Worm (Caenorhabditis elegans) whole organism, late embryonic: ENCODE data around the gene Y66D12A.10.

Experiments used
- K02D7.2 ChIP-seq: sonication (generic microtip); optimal IDR thresholded peaks from 2 replicates; lab custom pipeline; 2017; ENCODE audit warnings: mild to moderate bottlenecking, missing genetic modification characterization, missing compliant biosample characterization
- ama-1 ChIP-seq: fragments of 150-350 bp; optimal IDR thresholded peaks from 2 replicates; lab custom pipeline; 2014
- ceh-34 ChIP-seq: sonication (generic microtip); optimal IDR thresholded peaks from 2 replicates; lab custom pipeline; 2016; ENCODE audit warnings: mild to moderate bottlenecking, missing genetic modification characterization, missing compliant biosample characterization
- fkh-10 ChIP-seq: fragments of 150-350 bp; optimal IDR thresholded peaks from 2 replicates; lab custom pipeline; 2014; ENCODE audit warnings: missing biosample characterization, missing genetic modification reagents, missing genetic modification characterization
- gmeb-2 ChIP-seq: sonication (generic microtip); optimal IDR thresholded peaks from 2 replicates; lab custom pipeline; 2016; ENCODE audit warnings: missing genetic modification characterization, inconsistent platforms, missing compliant biosample characterization
- lim-6 ChIP-seq: sonication (generic microtip); optimal IDR thresholded peaks from 2 replicates; lab custom pipeline; 2016; ENCODE audit warnings: missing genetic modification characterization, missing compliant biosample characterization
- pat-9 ChIP-seq: fragments of 200-800 bp; sonication (Bioruptor generic); optimal IDR thresholded peaks from 2 replicates; lab custom pipeline; 2018; ENCODE audit warnings: mild to moderate bottlenecking, missing genetic modification characterization, moderate library complexity, missing compliant biosample characterization
- pqm-1 ChIP-seq: sonication (generic microtip); optimal IDR thresholded peaks from 2 replicates; lab custom pipeline; 2016; ENCODE audit warnings: missing genetic modification characterization, missing compliant biosample characterization
- rnt-1 ChIP-seq: sonication (generic microtip); optimal IDR thresholded peaks from 2 replicates; lab custom pipeline; 2016; ENCODE audit warnings: missing genetic modification characterization, missing compliant biosample characterization
- unc-86 ChIP-seq: sonication (generic microtip); optimal IDR thresholded peaks from 2 replicates; lab custom pipeline; 2016; ENCODE audit warnings: missing genetic modification characterization, missing compliant biosample characterization
- zip-5 ChIP-seq: sonication (generic microtip); optimal IDR thresholded peaks from 2 replicates; lab custom pipeline; 2016; ENCODE audit warnings: missing genetic modification characterization, missing compliant biosample characterization

DNA sequence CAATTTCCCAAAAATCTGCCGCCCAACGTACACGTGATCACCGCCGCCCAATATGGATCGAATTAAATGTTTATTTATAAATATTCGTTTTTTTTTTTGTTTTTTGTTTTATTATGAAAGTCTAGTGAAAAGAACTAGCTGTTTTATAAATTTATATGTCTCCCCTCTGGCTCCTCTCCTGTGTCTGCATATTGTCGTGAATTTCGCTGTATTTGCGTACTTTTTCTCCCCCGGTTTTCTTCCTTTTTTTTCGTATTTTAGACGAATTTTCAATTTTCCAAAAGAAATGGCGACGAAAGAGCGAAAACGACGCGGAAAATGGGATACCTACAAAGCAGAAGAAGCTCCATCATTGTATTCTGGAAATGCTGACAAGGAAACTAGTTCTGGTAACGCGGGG, 39.3 kb upstream of the Y66D12A.10 start, which contains the start of gene xpb-1:
- TF ChIP-seq pqm-1 = no peak
- no peak for TF ChIP-seq ama-1 (lab: Kevin White, UChicago)
- TF ChIP-seq gmeb-2 (tag; lab: Kevin White, UChicago) = no peak
- TF ChIP-seq pat-9 (tag; lab: Kevin White, UChicago) = no peak
- TF ChIP-seq unc-86 (tag; lab: Kevin White, UChicago) = no peak
- TF ChIP-seq rnt-1 (tag; lab: Kevin White, UChicago) = no peak
- TF ChIP-seq K02D7.2 = no peak
- no peak for TF ChIP-seq lim-6 (tag; lab: Kevin White, UChicago)
- TF ChIP-seq ceh-34 (tag; lab: Kevin White, UChicago) = no peak
- TF ChIP-seq fkh-10 (GFP tag; lab: Kevin White, UChicago) = no peak
- no peak for TF ChIP-seq zip-5
